Worm (Caenorhabditis elegans): Measurements from ENCODE around the gene aat-3.

DNA sequence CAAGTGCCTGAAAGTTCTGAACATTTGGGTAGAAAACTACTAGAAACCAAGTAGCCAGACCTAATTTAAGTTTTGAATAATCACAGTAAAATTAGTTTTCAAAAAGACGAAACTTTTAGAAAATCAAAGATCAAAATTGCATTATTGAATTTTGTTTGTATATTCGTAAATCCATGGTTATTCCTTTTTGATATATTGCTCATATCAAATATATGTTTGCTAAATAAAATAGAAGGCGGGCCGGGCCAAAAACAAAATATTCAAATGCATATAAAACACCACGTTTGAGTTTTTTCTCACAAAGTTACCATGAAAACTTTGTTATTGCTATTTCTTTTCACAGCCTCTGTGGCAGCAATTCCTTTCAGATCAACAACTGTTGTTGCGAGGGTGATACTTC lies 25.4 kb downstream of the aat-3 start, which contains the start of gene ttr-42:
- TF ChIP-seq unc-62 (GFP tag; optimal IDR thresholded peaks at IDR 0.05) (no peak), nhr-237 (tag; optimal IDR thresholded peaks at IDR 0.05) (no peak), zag-1 (tag; optimal IDR thresholded peaks at IDR 0.05) (no peak), aly-2 (tag; optimal IDR thresholded peaks at IDR 0.05) (no peak), unc-130 (tag; optimal IDR thresholded peaks at IDR 0.05) (no peak), sptf-1 (tag; optimal IDR thresholded peaks at IDR 0.05) (no peak), mdl-1 (tag; optimal IDR thresholded peaks at IDR 0.05) (no peak), jun-1 (tag; optimal IDR thresholded peaks at IDR 0.05) (no peak), nhr-76 (tag; optimal IDR thresholded peaks at IDR 0.05) (no peak), lin-35 (GFP tag; optimal IDR thresholded peaks at IDR 0.05) (no peak), lsy-2 (tag; optimal IDR thresholded peaks at IDR 0.05) (no peak), ces-1 (GFP tag; optimal IDR thresholded peaks at IDR 0.05) (no peak), xbp-1 (tag; optimal IDR thresholded peaks at IDR 0.05) (no peak), ceh-82 (tag; optimal IDR thresholded peaks at IDR 0.05) (no peak)
